Worm (Caenorhabditis elegans) whole organism, early embryonic: ENCODE measurements around the gene C50H2.7.

Experiments
- B0310.2 ChIP-seq: sonication (generic microtip); optimal IDR thresholded peaks from 2 replicates; lab custom pipeline; 2016; ENCODE audit warnings: mild to moderate bottlenecking, missing genetic modification characterization, missing compliant biosample characterization
- F13C5.2 ChIP-seq: sonication (generic microtip); optimal IDR thresholded peaks from 2 replicates; lab custom pipeline; 2017; ENCODE audit warnings: mild to moderate bottlenecking, missing genetic modification characterization, inconsistent platforms, missing compliant biosample characterization
- aly-1 ChIP-seq: sonication (generic microtip); optimal IDR thresholded peaks from 2 replicates; lab custom pipeline; 2016; ENCODE audit warnings: missing genetic modification characterization, missing compliant biosample characterization
- ama-1 ChIP-seq: fragments of 150-350 bp; optimal IDR thresholded peaks from 2 replicates; lab custom pipeline; 2014
- ceh-13 ChIP-seq: fragments of 200-800 bp; sonication (Bioruptor generic); optimal IDR thresholded peaks from 2 replicates; lab custom pipeline; 2018; ENCODE audit warnings: mild to moderate bottlenecking, missing genetic modification characterization, missing compliant biosample characterization
- ceh-36 ChIP-seq: sonication (generic microtip); optimal IDR thresholded peaks from 2 replicates; lab custom pipeline; 2016; ENCODE audit warnings: missing genetic modification characterization, inconsistent platforms, missing compliant biosample characterization
- ets-7 ChIP-seq: sonication (generic microtip); optimal IDR thresholded peaks from 2 replicates; lab custom pipeline; 2016; ENCODE audit warnings: missing genotype, missing genetic modification characterization, missing compliant biosample characterization
- flt-1 ChIP-seq: fragments of 200-800 bp; sonication (Bioruptor generic); IDR thresholded peaks from 2 replicates; pipeline ENCODE4 v1.3.6; 2022; ENCODE audit warnings: missing genetic modification characterization, missing compliant biosample characterization
- hmbx-1 ChIP-seq: sonication (generic microtip); optimal IDR thresholded peaks from 2 replicates; lab custom pipeline; 2016; ENCODE audit warnings: mild to moderate bottlenecking, missing genetic modification characterization, missing compliant biosample characterization
- hmg-4 ChIP-seq: fragments of 200-800 bp; sonication (Bioruptor generic); optimal IDR thresholded peaks from 2 replicates; lab custom pipeline; 2018; ENCODE audit warnings: mild to moderate bottlenecking, missing genetic modification characterization, missing compliant biosample characterization
- hnd-1 ChIP-seq: sonication (generic microtip); optimal IDR thresholded peaks from 2 replicates; lab custom pipeline; 2016; ENCODE audit warnings: missing genetic modification characterization, missing compliant biosample characterization
- pes-1 ChIP-seq: fragments of 200-800 bp; sonication (Bioruptor generic); IDR thresholded peaks from 2 replicates; pipeline ENCODE4 v1.3.6; 2022; ENCODE audit warnings: missing genetic modification reagents, missing genetic modification characterization, missing compliant biosample characterization
- scrt-1 ChIP-seq: fragments of 200-800 bp; sonication (Bioruptor generic); IDR thresholded peaks from 2 replicates; pipeline ENCODE4 v1.3.6; 2022; ENCODE audit warnings: missing genetic modification characterization, missing compliant biosample characterization
- sea-1 ChIP-seq: fragments of 200-800 bp; sonication (Bioruptor generic); conservative IDR thresholded peaks from 2 replicates; pipeline ENCODE4 v1.3.6; 2022; ENCODE audit warnings: missing genetic modification characterization, missing compliant biosample characterization
- tbx-11 ChIP-seq: fragments of 200-800 bp; sonication (Bioruptor generic); IDR thresholded peaks from 2 replicates; pipeline ENCODE4 v1.3.6; 2022; ENCODE audit warnings: missing genetic modification characterization, missing compliant biosample characterization
- tbx-37 ChIP-seq: fragments of 200-800 bp; sonication (Bioruptor generic); conservative IDR thresholded peaks from 2 replicates; pipeline ENCODE4 v1.3.6; 2022; ENCODE audit warnings: missing genetic modification reagents, missing genetic modification characterization, missing compliant biosample characterization
- tra-4 ChIP-seq: sonication (generic microtip); optimal IDR thresholded peaks from 2 replicates; lab custom pipeline; 2017; ENCODE audit warnings: missing genetic modification characterization, missing compliant biosample characterization

The C50H2.7 gene

DNA sequence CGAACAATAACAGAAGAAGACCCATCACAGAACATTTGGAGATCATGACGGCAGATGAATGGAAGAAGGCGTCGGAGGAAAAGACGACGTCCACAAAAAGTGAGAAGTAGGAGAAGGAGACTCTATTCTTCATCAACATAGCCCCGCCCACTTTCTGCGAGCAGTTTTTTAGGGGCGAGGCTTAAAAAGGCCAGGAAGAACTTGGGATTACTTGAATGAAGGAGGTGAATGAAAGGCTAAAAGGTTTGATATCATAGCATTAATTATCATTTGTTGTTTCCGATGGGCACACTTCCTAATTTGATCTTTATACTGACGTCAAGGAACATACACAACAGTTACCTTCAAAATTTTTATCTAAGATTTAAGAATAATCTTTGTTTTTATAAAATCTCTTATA is 26.3 kb downstream of the C50H2.7 start, which contains the start of gene nlp-58:
nlp-58 (minus strand) TSS at position 101 of the 400 bp plus-strand sequence.
- TF ChIP-seq B0310.2 (tag; lab: Kevin White, UChicago), result no peak

ce11 chrV:9950861-9951260 is 28.3 kb downstream of the C50H2.7 start, which contains the start of gene ttr-46:
ttr-46 (plus strand) TSS chrV:9951233.
- no peak for TF ChIP-seq tbx-37 (GFP tag; lab: Robert Waterston, UW)
- no peak for TF ChIP-seq F13C5.2
- TF ChIP-seq tra-4 (tag; lab: Kevin White, UChicago), result no peak

DNA sequence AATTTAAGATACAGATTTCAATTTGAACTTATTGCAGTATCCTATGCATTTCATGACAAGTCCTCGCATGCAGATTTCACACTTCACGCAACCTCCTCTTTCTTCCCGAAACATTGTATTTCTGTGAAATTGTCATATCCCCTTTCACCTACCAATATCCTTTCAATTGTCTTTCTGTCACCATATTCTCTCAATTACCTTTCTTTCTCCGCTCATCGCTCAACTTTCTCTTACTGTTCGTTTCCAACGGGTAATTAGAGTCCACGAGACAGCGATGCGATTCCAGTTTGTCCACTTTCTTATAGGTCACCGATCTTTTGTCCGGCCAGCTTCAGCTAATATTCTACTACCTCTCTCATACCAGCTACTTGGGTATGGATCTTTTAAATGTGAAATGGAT is 29.8 kb downstream of the C50H2.7 start, which contains the start of gene mam-5:
mam-5 (plus strand) TSS at position 304 of the 400 bp plus-strand sequence.
- no peak for TF ChIP-seq F13C5.2
- no peak for TF ChIP-seq flt-1 (GFP tag; lab: Robert Waterston, UW)
- TF ChIP-seq pes-1 (GFP tag; lab: Robert Waterston, UW), result no peak
- no peak for TF ChIP-seq B0310.2 (tag; lab: Kevin White, UChicago)
- no peak for TF ChIP-seq tra-4 (tag; lab: Kevin White, UChicago)
- no peak for TF ChIP-seq aly-1 (tag; lab: Kevin White, UChicago)
- TF ChIP-seq hnd-1, result no peak
- TF ChIP-seq tbx-11, result no peak
- no peak for TF ChIP-seq tbx-37 (GFP tag; lab: Robert Waterston, UW)
- no peak for TF ChIP-seq ceh-13
- no peak for TF ChIP-seq sea-1 (GFP tag; lab: Robert Waterston, UW)
- TF ChIP-seq ceh-36 (tag; lab: Kevin White, UChicago), result no peak
- TF ChIP-seq scrt-1 (GFP tag; lab: Robert Waterston, UW), result no peak
- no peak for TF ChIP-seq hmbx-1 (tag; lab: Kevin White, UChicago)
- no peak for TF ChIP-seq ets-7 (tag; lab: Kevin White, UChicago)
- TF ChIP-seq hmg-4 (GFP tag; lab: Kevin White, UChicago), result no peak
- TF ChIP-seq ama-1 (lab: Kevin White, UChicago), result no peak

DNA sequence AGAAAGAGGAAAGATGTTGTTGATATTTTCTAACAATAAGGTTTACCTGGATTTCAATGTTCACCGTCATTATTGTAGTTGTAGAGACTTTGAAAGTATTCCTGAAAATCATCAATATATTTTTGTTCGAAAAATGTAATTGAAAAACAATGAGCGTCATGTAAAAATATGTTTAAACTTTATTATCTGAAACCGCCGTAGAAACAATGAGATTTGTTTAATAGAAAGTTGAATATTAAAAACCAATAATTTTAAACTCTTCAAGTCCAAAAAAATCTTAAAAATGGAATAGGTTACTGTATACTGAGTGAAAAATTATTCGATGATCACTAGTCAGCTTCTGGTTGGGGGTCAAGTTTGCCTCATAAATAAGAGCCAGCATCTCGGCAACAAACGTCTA is 35.6 kb downstream of the C50H2.7 start, which contains the start of gene anmt-3:
anmt-3 (minus strand) TSS at position 101 of the 400 bp plus-strand sequence.
- TF ChIP-seq B0310.2 (tag; lab: Kevin White, UChicago), result no peak
- no peak for TF ChIP-seq tbx-37 (GFP tag; lab: Robert Waterston, UW)
- no peak for TF ChIP-seq tra-4 (tag; lab: Kevin White, UChicago)

DNA sequence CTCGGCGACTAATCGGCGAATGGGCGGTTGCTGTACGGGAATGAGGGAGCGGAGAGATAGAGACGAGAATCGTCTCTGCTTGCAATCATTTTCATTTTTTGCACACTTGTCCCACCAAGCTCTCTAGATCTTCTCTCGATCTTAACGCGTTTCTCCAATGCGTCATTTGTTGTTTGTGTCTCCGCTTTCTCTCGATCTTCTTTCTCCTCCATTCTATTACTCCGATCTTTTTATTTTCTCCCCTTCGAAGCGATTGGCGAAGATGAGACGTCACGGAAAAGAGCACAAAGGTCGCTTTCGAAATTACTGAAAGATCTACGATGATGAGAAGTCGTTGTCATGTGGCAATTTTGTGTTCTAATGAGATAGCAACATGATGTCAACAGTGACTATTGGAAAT is 36.1 kb downstream of the C50H2.7 start:
- no peak for TF ChIP-seq tra-4 (tag; lab: Kevin White, UChicago)
- TF ChIP-seq hmg-4 (GFP tag; lab: Kevin White, UChicago), result no peak
- no peak for TF ChIP-seq tbx-11
- TF ChIP-seq aly-1 (tag; lab: Kevin White, UChicago), result no peak
- no peak for TF ChIP-seq ceh-36 (tag; lab: Kevin White, UChicago)
- TF ChIP-seq ama-1 (lab: Kevin White, UChicago), result no peak
- TF ChIP-seq flt-1 (GFP tag; lab: Robert Waterston, UW), result no peak
- TF ChIP-seq F13C5.2, result no peak
- no peak for TF ChIP-seq sea-1 (GFP tag; lab: Robert Waterston, UW)
- no peak for TF ChIP-seq scrt-1 (GFP tag; lab: Robert Waterston, UW)
- TF ChIP-seq ets-7 (tag; lab: Kevin White, UChicago), result no peak
- TF ChIP-seq hnd-1, result no peak
- no peak for TF ChIP-seq pes-1 (GFP tag; lab: Robert Waterston, UW)
- TF ChIP-seq B0310.2 (tag; lab: Kevin White, UChicago), result no peak
- no peak for TF ChIP-seq ceh-13
- TF ChIP-seq tbx-37 (GFP tag; lab: Robert Waterston, UW), result no peak
- TF ChIP-seq hmbx-1 (tag; lab: Kevin White, UChicago), result no peak

ce11 chrV:9960376-9960775 is 37.8 kb downstream of the C50H2.7 start, which contains the start of gene T07C12.10:
T07C12.10 (minus strand) TSS chrV:9960476.
- no peak for TF ChIP-seq scrt-1 (GFP tag; lab: Robert Waterston, UW)
- no peak for TF ChIP-seq F13C5.2
- no peak for TF ChIP-seq hmbx-1 (tag; lab: Kevin White, UChicago)
- no peak for TF ChIP-seq aly-1 (tag; lab: Kevin White, UChicago)
- TF ChIP-seq tra-4 (tag; lab: Kevin White, UChicago), result no peak
- TF ChIP-seq pes-1 (GFP tag; lab: Robert Waterston, UW), result no peak

ce11 chrV:9962394-9962793 is 39.8 kb downstream of the C50H2.7 start, which contains the start of gene madf-4:
madf-4 (minus strand) TSS chrV:9962494.
- TF ChIP-seq B0310.2 (tag; lab: Kevin White, UChicago), result no peak
- no peak for TF ChIP-seq flt-1 (GFP tag; lab: Robert Waterston, UW)
- no peak for TF ChIP-seq tra-4 (tag; lab: Kevin White, UChicago)
- no peak for TF ChIP-seq ceh-36 (tag; lab: Kevin White, UChicago)
- TF ChIP-seq hmbx-1 (tag; lab: Kevin White, UChicago), result no peak
- TF ChIP-seq F13C5.2, result no peak
- TF ChIP-seq scrt-1 (GFP tag; lab: Robert Waterston, UW), result no peak
- TF ChIP-seq pes-1 (GFP tag; lab: Robert Waterston, UW), result no peak
- TF ChIP-seq ceh-13, result no peak
- no peak for TF ChIP-seq sea-1 (GFP tag; lab: Robert Waterston, UW)
- no peak for TF ChIP-seq ets-7 (tag; lab: Kevin White, UChicago)
- no peak for TF ChIP-seq tbx-37 (GFP tag; lab: Robert Waterston, UW)
- no peak for TF ChIP-seq hnd-1
- TF ChIP-seq ama-1 (lab: Kevin White, UChicago), result no peak
- no peak for TF ChIP-seq aly-1 (tag; lab: Kevin White, UChicago)
- TF ChIP-seq hmg-4 (GFP tag; lab: Kevin White, UChicago), result no peak
- TF ChIP-seq tbx-11, result no peak

DNA sequence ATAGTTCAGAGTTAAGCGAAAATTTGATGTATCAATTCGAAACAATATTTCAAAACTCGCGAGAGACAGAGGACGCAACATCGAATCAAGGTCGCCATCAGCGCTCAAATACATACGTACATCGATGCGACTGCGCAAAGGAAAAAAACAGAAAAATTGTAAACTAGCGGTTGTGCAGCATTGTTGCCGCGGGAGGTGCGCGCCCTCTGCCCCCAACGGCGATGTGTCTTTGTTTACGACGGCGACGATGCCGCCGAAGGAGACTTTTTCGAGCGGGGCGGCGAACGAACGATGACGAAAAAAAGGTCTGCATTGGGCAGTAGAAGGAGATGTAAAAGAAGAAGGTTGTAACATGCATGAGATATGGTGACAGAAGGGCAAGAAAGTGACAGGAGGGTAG is 40.3 kb downstream of the C50H2.7 start:
- no peak for TF ChIP-seq ceh-13
- no peak for TF ChIP-seq sea-1 (GFP tag; lab: Robert Waterston, UW)
- TF ChIP-seq hmg-4 (GFP tag; lab: Kevin White, UChicago), result no peak
- TF ChIP-seq ama-1 (lab: Kevin White, UChicago), result no peak
- TF ChIP-seq aly-1 (tag; lab: Kevin White, UChicago), result no peak
- TF ChIP-seq F13C5.2, result no peak
- no peak for TF ChIP-seq hnd-1
